Worm (Caenorhabditis elegans): ENCODE measurements around the gene asp-5.

Gene asp-5

DNA sequence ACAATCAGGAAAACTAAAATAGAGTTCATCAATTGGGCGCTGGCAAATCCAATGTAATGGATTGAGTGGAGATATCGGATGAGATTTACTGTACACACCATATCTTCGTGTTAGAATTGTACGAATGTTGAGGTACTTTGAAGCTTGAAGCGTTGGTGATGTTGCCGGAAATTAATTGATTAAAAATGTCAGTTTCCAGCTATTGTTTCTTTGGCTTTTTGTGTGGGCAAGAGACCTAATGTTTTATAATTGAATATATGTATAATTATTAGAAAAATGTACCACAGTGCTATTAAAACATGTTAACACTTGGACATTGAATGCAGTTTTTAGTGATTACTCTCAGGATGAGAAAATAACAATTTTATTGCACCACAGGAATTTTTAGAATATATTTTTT, 6.6 kb downstream of the asp-5 start, which contains the start of gene str-136:
str-136 (minus strand) TSS at position 101 of the 400 bp plus-strand sequence.
- TF ChIP-seq gmeb-1 (tag; optimal IDR thresholded peaks at IDR 0.05) (no peak), sma-9 (GFP tag; optimal IDR thresholded peaks at IDR 0.05) (no peak), sma-9 (tag; optimal IDR thresholded peaks at IDR 0.05) (no peak), nhr-11 (tag; optimal IDR thresholded peaks at IDR 0.05) (no peak), lin-39 (tag; optimal IDR thresholded peaks at IDR 0.05) (no peak), lin-11 (tag; optimal IDR thresholded peaks at IDR 0.05) (no peak), blmp-1 (tag; optimal IDR thresholded peaks at IDR 0.05; ENCODE audit: insufficient read depth) (no peak), lin-13 (GFP tag; optimal IDR thresholded peaks at IDR 0.05) (no peak), C34F6.9 (tag; optimal IDR thresholded peaks at IDR 0.05) (no peak), unc-55 (GFP tag; optimal IDR thresholded peaks at IDR 0.05) (no peak), ztf-11 (tag; optimal IDR thresholded peaks at IDR 0.05) (no peak), nhr-23 (tag; optimal IDR thresholded peaks at IDR 0.05) (no peak)

DNA sequence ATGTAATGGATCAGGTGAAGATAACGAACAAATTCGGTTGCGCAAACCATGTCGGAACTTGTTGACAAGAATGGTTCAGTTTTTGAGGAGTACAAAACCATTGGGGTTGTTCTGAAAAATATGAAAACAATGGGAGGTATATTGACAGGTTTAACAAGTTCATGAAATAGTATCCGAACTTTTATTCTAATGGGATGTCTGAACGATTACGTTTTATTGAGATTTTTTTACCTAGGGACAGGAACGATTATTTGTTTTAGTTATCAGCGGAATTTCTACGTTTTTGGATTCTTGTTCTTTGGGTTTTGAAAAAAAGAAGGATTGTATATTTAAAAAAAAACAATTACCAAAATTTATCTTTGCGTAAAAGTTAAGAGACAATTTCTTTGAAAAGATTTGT, 8.6 kb downstream of the asp-5 start, which contains the start of gene str-135:
str-135 (minus strand) TSS at position 101 of the 400 bp plus-strand sequence.
- TF ChIP-seq F13H6.1 (tag; optimal IDR thresholded peaks at IDR 0.05), result no peak
- no peak for TF ChIP-seq nhr-10 (tag; optimal IDR thresholded peaks at IDR 0.05)
- no peak for TF ChIP-seq ama-1 (optimal IDR thresholded peaks at IDR 0.05)
- no peak for TF ChIP-seq snpc-4 (tag; optimal IDR thresholded peaks at IDR 0.05)
- TF ChIP-seq ZK546.5 (tag; optimal IDR thresholded peaks at IDR 0.05), result no peak
- TF ChIP-seq nhr-21 (tag; optimal IDR thresholded peaks at IDR 0.05), result no peak
- no peak for TF ChIP-seq ztf-4 (tag; optimal IDR thresholded peaks at IDR 0.05)
- TF ChIP-seq blmp-1 (tag; optimal IDR thresholded peaks at IDR 0.05; ENCODE audit: insufficient read depth), result no peak
- no peak for TF ChIP-seq nhr-77 (tag; optimal IDR thresholded peaks at IDR 0.05)
- TF ChIP-seq peb-1 (tag; optimal IDR thresholded peaks at IDR 0.05), result no peak
- no peak for TF ChIP-seq gmeb-1 (tag; optimal IDR thresholded peaks at IDR 0.05)
- TF ChIP-seq nhr-12 (tag; optimal IDR thresholded peaks at IDR 0.05), result no peak
- no peak for TF ChIP-seq sma-3 (GFP tag; optimal IDR thresholded peaks at IDR 0.05)
- no peak for TF ChIP-seq ceh-16 (tag; optimal IDR thresholded peaks at IDR 0.05)
- TF ChIP-seq alr-1 (tag; optimal IDR thresholded peaks at IDR 0.05), result no peak
- no peak for TF ChIP-seq aly-2 (tag; optimal IDR thresholded peaks at IDR 0.05)
- TF ChIP-seq nhr-23 (tag; optimal IDR thresholded peaks at IDR 0.05), result no peak
- no peak for TF ChIP-seq crh-2 (tag; optimal IDR thresholded peaks at IDR 0.05)
- no peak for TF ChIP-seq nhr-237 (tag; optimal IDR thresholded peaks at IDR 0.05)

DNA sequence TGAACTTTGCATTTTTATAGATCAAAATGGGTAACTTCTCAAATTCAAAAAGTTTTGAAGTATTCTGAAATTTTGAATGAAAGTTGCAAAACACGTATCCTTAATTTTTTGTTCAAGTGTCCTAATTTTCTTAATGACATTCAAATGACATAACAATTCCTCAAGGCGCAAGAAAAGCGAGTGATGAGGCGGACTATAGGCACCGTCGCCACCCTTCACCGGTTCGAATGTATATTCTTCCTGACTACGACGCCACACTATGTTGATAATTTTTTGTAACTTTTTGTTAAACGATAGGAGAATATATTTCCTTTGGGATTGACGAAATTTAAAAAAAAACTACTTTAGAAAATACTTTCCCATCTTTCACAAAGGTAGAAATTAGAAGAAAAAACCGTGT, 9.5 kb downstream of the asp-5 start:
- no peak for TF ChIP-seq lin-39 (tag; optimal IDR thresholded peaks at IDR 0.05)
- TF ChIP-seq egl-27 (tag; optimal IDR thresholded peaks at IDR 0.05), result no peak
- no peak for TF ChIP-seq sma-9 (GFP tag; optimal IDR thresholded peaks at IDR 0.05)
- no peak for TF ChIP-seq sma-9 (tag; optimal IDR thresholded peaks at IDR 0.05)
- no peak for TF ChIP-seq unc-55 (GFP tag; optimal IDR thresholded peaks at IDR 0.05)
- TF ChIP-seq gmeb-1 (tag; optimal IDR thresholded peaks at IDR 0.05), result no peak
- no peak for TF ChIP-seq mdl-1 (tag; optimal IDR thresholded peaks at IDR 0.05)
- TF ChIP-seq ztf-4 (tag; optimal IDR thresholded peaks at IDR 0.05), result no peak
- TF ChIP-seq C34F6.9 (tag; optimal IDR thresholded peaks at IDR 0.05), result no peak

DNA sequence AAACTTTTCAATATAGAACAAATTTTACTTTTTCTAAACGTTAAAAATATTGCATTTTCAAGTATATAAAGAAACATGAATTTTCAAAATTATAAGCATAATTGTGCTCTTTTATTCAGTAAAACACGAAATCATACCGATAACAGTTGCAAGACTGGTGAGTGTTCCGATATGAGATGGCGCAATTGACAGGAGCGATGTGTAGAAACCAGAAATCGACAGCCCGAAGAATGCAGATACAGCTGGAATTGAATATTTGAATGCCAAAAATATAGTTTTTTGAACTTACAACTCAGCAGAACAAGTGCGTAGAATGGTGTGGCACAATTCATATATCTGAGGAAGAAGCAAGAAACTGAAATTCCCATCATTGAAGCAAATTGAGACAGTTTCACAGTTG, 10.7 kb downstream of the asp-5 start:
- no peak for TF ChIP-seq crh-2 (tag; optimal IDR thresholded peaks at IDR 0.05)
- no peak for TF ChIP-seq nhr-77 (tag; optimal IDR thresholded peaks at IDR 0.05)
- no peak for TF ChIP-seq snpc-4 (tag; optimal IDR thresholded peaks at IDR 0.05)
- no peak for TF ChIP-seq lin-39 (tag; optimal IDR thresholded peaks at IDR 0.05)
- TF ChIP-seq ztf-4 (tag; optimal IDR thresholded peaks at IDR 0.05), result no peak
- TF ChIP-seq R02D3.7 (tag; optimal IDR thresholded peaks at IDR 0.05), result no peak
- TF ChIP-seq lin-13 (GFP tag; optimal IDR thresholded peaks at IDR 0.05), result no peak
- TF ChIP-seq C34F6.9 (tag; optimal IDR thresholded peaks at IDR 0.05), result no peak
- TF ChIP-seq elt-3 (tag; optimal IDR thresholded peaks at IDR 0.05), result no peak
- no peak for TF ChIP-seq ceh-16 (tag; optimal IDR thresholded peaks at IDR 0.05)
- no peak for TF ChIP-seq nhr-129 (tag; optimal IDR thresholded peaks at IDR 0.05)
- no peak for TF ChIP-seq skn-1 (tag; optimal IDR thresholded peaks at IDR 0.05)
- TF ChIP-seq mbf-1 (tag; optimal IDR thresholded peaks at IDR 0.05), result no peak
- TF ChIP-seq unc-62 (GFP tag; optimal IDR thresholded peaks at IDR 0.05), result no peak
- TF ChIP-seq alr-1 (tag; optimal IDR thresholded peaks at IDR 0.05), result no peak
- TF ChIP-seq mab-5 (tag; optimal IDR thresholded peaks at IDR 0.05), result no peak
- no peak for TF ChIP-seq fos-1 (tag; optimal IDR thresholded peaks at IDR 0.05)
- TF ChIP-seq zag-1 (tag; optimal IDR thresholded peaks at IDR 0.05), result no peak
- TF ChIP-seq mdl-1 (tag; optimal IDR thresholded peaks at IDR 0.05), result no peak
- no peak for TF ChIP-seq sem-4 (tag; optimal IDR thresholded peaks at IDR 0.05)

Data from whole organism, L2 larva.